Worm (Caenorhabditis elegans): ENCODE measurements around the gene F39G3.4.

The F39G3.4 gene

DNA sequence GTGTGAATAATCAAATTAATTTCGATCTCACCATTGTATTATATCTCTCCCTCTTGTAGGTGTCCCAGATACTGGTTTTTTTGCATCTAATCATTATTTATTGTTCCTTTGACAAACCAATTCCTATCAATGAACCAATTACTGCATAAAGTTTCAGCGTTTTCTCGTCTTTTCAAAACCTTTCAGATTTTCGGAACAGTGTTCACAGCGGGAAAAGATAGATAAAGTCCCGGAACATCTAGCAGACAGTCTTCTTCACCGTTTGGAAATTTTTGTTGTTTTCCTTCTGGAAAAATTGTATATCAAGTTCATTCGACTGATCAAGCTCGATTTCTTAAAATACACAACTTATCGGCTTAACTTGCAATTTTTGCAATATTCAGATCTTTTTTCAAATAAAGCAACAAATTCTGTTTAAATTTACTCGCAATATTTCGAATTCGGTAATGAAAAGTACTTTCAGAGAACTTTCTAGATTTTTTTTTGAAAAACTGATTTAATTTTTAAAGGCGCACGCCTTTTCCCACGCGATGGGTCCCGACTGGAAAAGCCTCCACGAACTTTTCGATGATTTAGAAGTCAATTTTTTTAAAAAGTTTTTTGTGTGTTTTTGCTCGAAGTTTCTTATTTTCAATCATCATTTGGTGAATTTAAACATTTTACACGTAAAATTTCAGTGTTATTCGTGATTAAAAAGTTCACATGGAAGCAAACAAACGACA is 30.9 kb downstream of the F39G3.4 start, which contains the start of gene pgl-3 (continued):
- TF ChIP-seq die-1 (tag; optimal IDR thresholded peaks at IDR 0.05) (no peak), Y53G8AR.9 (GFP tag; conservative IDR thresholded peaks at IDR 0.05) (peak; percentile 76; the same call in 1 of the 2 replicates), F57A8.1 (GFP tag; optimal IDR thresholded peaks at IDR 0.05) (no peak), D2030.7 (GFP tag; IDR thresholded peaks at IDR 0.05) (peak; percentile 77), ama-1 (optimal IDR thresholded peaks at IDR 0.05) (no peak), ama-1 (GFP tag; optimal IDR thresholded peaks at IDR 0.05) (no peak), F22D6.2 (tag; optimal IDR thresholded peaks at IDR 0.05) (no peak), lin-40 (tag; optimal IDR thresholded peaks at IDR 0.05) (no peak), xnd-1 (tag; optimal IDR thresholded peaks at IDR 0.05) (peak; percentile 42), attf-5 (GFP tag; optimal IDR thresholded peaks at IDR 0.05) (no peak), somi-1 (GFP tag; optimal IDR thresholded peaks at IDR 0.05) (no peak), F57C9.4 (tag; optimal IDR thresholded peaks at IDR 0.05) (no peak), ztf-25 (GFP tag; IDR thresholded peaks at IDR 0.05) (no peak), tbx-9 (tag; optimal IDR thresholded peaks at IDR 0.05; ENCODE audit: borderline replicate concordance) (no peak), ztf-3 (GFP tag; optimal IDR thresholded peaks at IDR 0.05) (no peak), lin-54 (GFP tag; optimal IDR thresholded peaks at IDR 0.05) (peak; percentile 52), egl-18 (GFP tag; IDR thresholded peaks at IDR 0.05) (no peak), ekl-4 (GFP tag; IDR thresholded peaks at IDR 0.05) (no peak), Y56A3A.18 (GFP tag; IDR thresholded peaks at IDR 0.05) (peak; percentile 42; the same call in 1 of the 2 replicates), ceh-27 (GFP tag; optimal IDR thresholded peaks at IDR 0.05) (no peak), lir-1 (GFP tag; conservative IDR thresholded peaks at IDR 0.05) (no peak), F49E8.2 (tag; optimal IDR thresholded peaks at IDR 0.05; ENCODE audit: insufficient read depth) (peak; percentile 56), K11D2.4 (GFP tag; IDR thresholded peaks at IDR 0.05) (no peak), mel-28 (tag; optimal IDR thresholded peaks at IDR 0.05; ENCODE audit: borderline replicate concordance) (no peak), egrh-3 (GFP tag; IDR thresholded peaks at IDR 0.05) (no peak), nhr-179 (tag; optimal IDR thresholded peaks at IDR 0.05) (no peak), rcor-1 (GFP tag; IDR thresholded peaks at IDR 0.05) (no peak; the same call in 1 of the 2 replicates), ztf-26 (tag; optimal IDR thresholded peaks at IDR 0.05) (no peak), let-526 (GFP tag; IDR thresholded peaks at IDR 0.05) (no peak), ceh-40 (GFP tag; IDR thresholded peaks at IDR 0.05) (no peak), nhr-120 (GFP tag; IDR thresholded peaks at IDR 0.05) (no peak), hmg-1.2 (GFP tag; IDR thresholded peaks at IDR 0.05) (peak; percentile 34), madf-10 (tag; optimal IDR thresholded peaks at IDR 0.05) (no peak), dpff-1 (tag; optimal IDR thresholded peaks at IDR 0.05) (no peak), cebp-1 (GFP tag; IDR thresholded peaks at IDR 0.05) (no peak), cebp-1 (tag; optimal IDR thresholded peaks at IDR 0.05) (peak; percentile 31), efl-1 (GFP tag; optimal IDR thresholded peaks at IDR 0.05) (peak; percentile 47), ztf-28 (GFP tag; IDR thresholded peaks at IDR 0.05) (no peak), madf-3 (GFP tag; IDR thresholded peaks at IDR 0.05) (peak; percentile 77; the same call in 1 of the 2 replicates), nhr-80 (tag; optimal IDR thresholded peaks at IDR 0.05) (no peak), bed-2 (GFP tag; IDR thresholded peaks at IDR 0.05) (no peak), ccch-3 (GFP tag; optimal IDR thresholded peaks at IDR 0.05) (no peak), F23B12.7 (tag; optimal IDR thresholded peaks at IDR 0.05; ENCODE audit: insufficient read depth) (no peak), Y95B8A.8 (GFP tag; IDR thresholded peaks at IDR 0.05) (peak; percentile 90; the same call in 1 of the 2 replicates), him-1 (tag; optimal IDR thresholded peaks at IDR 0.05) (peak; percentile 46), F37B4.10 (GFP tag; IDR thresholded peaks at IDR 0.05) (0 out of 2 replicates have a peak, but pooled peaks have one; percentile 19), B0035.1 (tag; optimal IDR thresholded peaks at IDR 0.05) (no peak), madf-6 (GFP tag; IDR thresholded peaks at IDR 0.05) (peak; percentile 70), T26A5.8 (tag; optimal IDR thresholded peaks at IDR 0.05) (no peak)

Measured in whole organism, young adult.